Worm (Caenorhabditis elegans) whole organism, L3 larva: Measurements from ENCODE around the gene Y43F8A.1.

Experiments
- aly-2 ChIP-seq: fragments of 150-350 bp; optimal IDR thresholded peaks from 2 replicates; lab custom pipeline; 2014; ENCODE audit warnings: missing biosample characterization, missing genetic modification characterization
- ama-1 ChIP-seq: fragments of 150-350 bp; optimal IDR thresholded peaks from 2 replicates; lab custom pipeline; 2018
- ceh-28 ChIP-seq: fragments of 150-350 bp; optimal IDR thresholded peaks from 2 replicates; lab custom pipeline; 2014; ENCODE audit warnings: missing biosample characterization, missing genetic modification reagents, missing genetic modification characterization
- fkh-2 ChIP-seq: fragments of 150-350 bp; optimal IDR thresholded peaks from 2 replicates; lab custom pipeline; 2014; ENCODE audit warnings: missing biosample characterization, missing genetic modification reagents, missing genetic modification characterization
- lin-39 ChIP-seq: fragments of 150-350 bp; optimal IDR thresholded peaks from 2 replicates; lab custom pipeline; 2018; ENCODE audit warnings: missing biosample characterization, missing genetic modification reagents, missing genetic modification characterization
- nhr-237 ChIP-seq: fragments of 150-350 bp; optimal IDR thresholded peaks from 2 replicates; lab custom pipeline; 2014; ENCODE audit warnings: missing biosample characterization, missing genetic modification characterization
- nhr-76 ChIP-seq: fragments of 150-350 bp; sonication (generic microtip); optimal IDR thresholded peaks from 5 replicates; lab custom pipeline; 2014; ENCODE audit warnings: missing biosample characterization, missing genetic modification characterization
- ztf-11 ChIP-seq: fragments of 150-350 bp; optimal IDR thresholded peaks from 2 replicates; lab custom pipeline; 2014; ENCODE audit warnings: missing biosample characterization, missing genetic modification characterization

DNA sequence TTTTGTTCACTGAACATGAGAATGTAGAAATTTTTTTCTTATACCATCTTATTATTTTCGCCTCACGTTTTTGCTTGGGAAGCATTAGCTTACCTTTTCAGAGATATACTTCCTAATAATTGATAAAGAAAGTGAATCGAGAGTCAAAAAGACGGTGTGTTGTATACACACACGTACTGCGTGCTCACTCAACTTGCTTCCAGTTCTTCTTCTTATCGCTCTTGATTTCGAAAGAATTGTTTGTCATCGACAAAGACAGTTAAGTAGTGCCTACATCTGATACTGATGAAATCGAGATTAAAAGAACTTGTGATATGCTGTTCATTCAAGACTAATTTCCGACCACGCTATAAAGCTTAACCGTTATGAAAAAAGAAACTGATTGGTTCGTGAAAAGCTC, 40.4 kb downstream of the Y43F8A.1 start, which contains the start of gene C25F9.5:
- no peak for TF ChIP-seq ceh-28 (tag; lab: Kevin White, UChicago)
- TF ChIP-seq nhr-76 (tag; lab: Kevin White, UChicago): no peak
- no peak for TF ChIP-seq ztf-11
- no peak for TF ChIP-seq fkh-2 (tag; lab: Kevin White, UChicago)
- no peak for TF ChIP-seq lin-39 (tag; lab: Kevin White, UChicago)
- TF ChIP-seq aly-2 (tag; lab: Kevin White, UChicago): no peak
- no peak for TF ChIP-seq ama-1 (lab: Kevin White, UChicago)
- TF ChIP-seq nhr-237: no peak
